Worm (Caenorhabditis elegans) whole organism, L4/young adult: Measurements from ENCODE around the gene fbxa-174.

Source experiments
- W03F9.2 ChIP-seq: fragments of 150-350 bp; optimal IDR thresholded peaks from 2 replicates; lab custom pipeline; 2014; ENCODE audit warnings: missing biosample characterization, missing genetic modification characterization
- him-1 ChIP-seq: sonication (generic microtip); optimal IDR thresholded peaks from 2 replicates; lab custom pipeline; 2016; ENCODE audit warnings: missing genotype, missing genetic modification reagents, missing genetic modification characterization, missing compliant biosample characterization

- TF ChIP-seq W03F9.2 (tag; lab: Kevin White, UChicago) (no peak), him-1 (tag; lab: Kevin White, UChicago) (no peak)
Observed at ce11 chrV:17520735-17521134, 37.5 kb downstream of the fbxa-174 start, which contains the start of gene fbxa-136.
